Worm (Caenorhabditis elegans): ENCODE results near the gene Y55B1BR.8.

DNA sequence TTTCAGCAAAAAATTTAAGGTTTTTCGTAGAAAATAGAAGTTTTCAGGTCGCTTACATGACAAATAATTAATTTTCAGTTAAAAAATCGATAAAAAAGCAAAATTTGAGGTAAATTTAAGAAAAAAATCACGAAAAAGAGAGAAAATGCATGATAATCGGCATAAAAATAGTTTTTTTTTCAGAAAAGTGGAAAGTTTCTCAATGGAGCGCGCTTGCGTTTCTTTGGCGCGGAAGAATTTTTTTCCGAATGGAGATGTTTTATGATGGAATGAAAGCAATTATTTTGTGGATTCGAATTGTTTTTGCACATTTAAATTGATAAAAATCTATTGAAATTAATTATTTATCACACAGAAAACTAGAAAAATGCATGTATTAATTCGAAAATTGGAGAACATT lies 20.3 kb upstream of the Y55B1BR.8 start:
- no peak for TF ChIP-seq ama-1 (optimal IDR thresholded peaks at IDR 0.05)
- TF ChIP-seq ceh-36 (tag; optimal IDR thresholded peaks at IDR 0.05): no peak
- no peak for TF ChIP-seq hmg-4 (GFP tag; optimal IDR thresholded peaks at IDR 0.05)
- no peak for TF ChIP-seq scrt-1 (GFP tag; IDR thresholded peaks at IDR 0.05)
- TF ChIP-seq tbx-37 (GFP tag; conservative IDR thresholded peaks at IDR 0.05): no peak
- TF ChIP-seq hmbx-1 (tag; optimal IDR thresholded peaks at IDR 0.05): no peak
- no peak for TF ChIP-seq flt-1 (GFP tag; IDR thresholded peaks at IDR 0.05)
- TF ChIP-seq hnd-1 (tag; optimal IDR thresholded peaks at IDR 0.05): no peak
- TF ChIP-seq B0310.2 (tag; optimal IDR thresholded peaks at IDR 0.05): no peak
- TF ChIP-seq pes-1 (GFP tag; IDR thresholded peaks at IDR 0.05): no peak
- no peak for TF ChIP-seq aly-1 (tag; optimal IDR thresholded peaks at IDR 0.05)
- TF ChIP-seq tra-4 (tag; optimal IDR thresholded peaks at IDR 0.05): no peak
- no peak for TF ChIP-seq sea-1 (GFP tag; conservative IDR thresholded peaks at IDR 0.05)
- no peak for TF ChIP-seq ets-7 (tag; optimal IDR thresholded peaks at IDR 0.05)
